Fruit fly (Drosophila melanogaster) whole organism, pupa: ENCODE results near the gene Arp3.

Experiments
- CG15710 ChIP-seq: fragments of 200-800 bp; sonication (Bioruptor generic); optimal IDR thresholded peaks from 2 replicates; lab custom pipeline; 2018; ENCODE audit warnings: missing biosample characterization, mild to moderate bottlenecking, missing genetic modification characterization, moderate library complexity
- Snoo ChIP-seq: fragments of 200-800 bp; sonication (Bioruptor generic); optimal IDR thresholded peaks from 3 replicates; lab custom pipeline; 2017; ENCODE audit warnings: missing biosample characterization, mild to moderate bottlenecking, missing genetic modification characterization, inconsistent platforms

DNA sequence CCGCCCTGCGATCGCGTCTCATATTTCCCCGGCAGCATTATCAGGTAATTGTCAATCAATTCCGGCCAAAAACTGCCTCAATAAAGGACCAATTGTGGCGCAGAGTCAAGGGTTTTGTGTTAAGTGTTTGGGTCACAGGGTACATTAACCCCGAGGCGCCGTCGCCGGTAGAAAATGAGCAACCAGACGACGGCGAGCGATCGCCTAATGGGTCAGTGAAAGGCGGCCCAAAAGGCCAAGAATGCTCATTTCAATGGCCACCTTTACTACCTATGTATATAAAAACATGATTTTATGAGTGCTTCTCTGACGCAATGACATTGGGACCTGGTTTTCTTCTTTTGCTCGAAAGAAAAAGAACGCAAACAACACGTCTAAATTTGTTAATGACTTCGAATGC, 36.1 kb downstream of the Arp3 start:
- TF ChIP-seq CG15710 (tag; lab: Kevin White, UChicago) (no peak), Snoo (no peak)
